Worm (Caenorhabditis elegans): Measurements from ENCODE around the gene srx-3.
A peak's percentile ranks its signal among the peaks of the same experiment; 100 is the strongest.

srx-3 gene

ce11 chrV:9041030-9041429, 35.7 kb downstream of the srx-3 start, which contains the start of gene cyp-33B1:
cyp-33B1 (plus strand) TSS chrV:9041330.
- no peak for TF ChIP-seq sma-3 (GFP tag; optimal IDR thresholded peaks at IDR 0.05)
- TF ChIP-seq F13H6.1 (tag; optimal IDR thresholded peaks at IDR 0.05) = no peak
- TF ChIP-seq dmd-4 (tag; optimal IDR thresholded peaks at IDR 0.05) = no peak
- TF ChIP-seq skn-1 (tag; optimal IDR thresholded peaks at IDR 0.05) = no peak
- TF ChIP-seq nhr-129 (tag; optimal IDR thresholded peaks at IDR 0.05) = no peak
- no peak for TF ChIP-seq C34F6.9 (tag; optimal IDR thresholded peaks at IDR 0.05)
- no peak for TF ChIP-seq crh-2 (tag; optimal IDR thresholded peaks at IDR 0.05)
- no peak for TF ChIP-seq aly-2 (tag; optimal IDR thresholded peaks at IDR 0.05)
- TF ChIP-seq nhr-21 (tag; optimal IDR thresholded peaks at IDR 0.05) = no peak
- TF ChIP-seq lsy-2 (tag; optimal IDR thresholded peaks at IDR 0.05) = no peak
- no peak for TF ChIP-seq sem-4 (tag; optimal IDR thresholded peaks at IDR 0.05)
- TF ChIP-seq zag-1 (tag; optimal IDR thresholded peaks at IDR 0.05) = no peak
- no peak for TF ChIP-seq elt-3 (tag; optimal IDR thresholded peaks at IDR 0.05)
- TF ChIP-seq nhr-237 (tag; optimal IDR thresholded peaks at IDR 0.05) = no peak
- TF ChIP-seq sma-9 (GFP tag; optimal IDR thresholded peaks at IDR 0.05) = no peak
- no peak for TF ChIP-seq sma-9 (tag; optimal IDR thresholded peaks at IDR 0.05)
- no peak for TF ChIP-seq nhr-77 (tag; optimal IDR thresholded peaks at IDR 0.05)
- no peak for TF ChIP-seq ztf-11 (tag; optimal IDR thresholded peaks at IDR 0.05)
- no peak for TF ChIP-seq nhr-11 (tag; optimal IDR thresholded peaks at IDR 0.05)
- TF ChIP-seq nhr-6 (tag; optimal IDR thresholded peaks at IDR 0.05) = no peak

ce11 chrV:9044871-9045270, 39.5 kb downstream of the srx-3 start, which contains the start of gene nhr-30:
nhr-30 (plus strand) TSS chrV:9045171.
- TF ChIP-seq aly-2 (tag; optimal IDR thresholded peaks at IDR 0.05) (no peak), sma-3 (GFP tag; optimal IDR thresholded peaks at IDR 0.05) (no peak), R02D3.7 (tag; optimal IDR thresholded peaks at IDR 0.05) (no peak), nhr-12 (tag; optimal IDR thresholded peaks at IDR 0.05) (no peak), lin-39 (tag; optimal IDR thresholded peaks at IDR 0.05) (no peak)

DNA sequence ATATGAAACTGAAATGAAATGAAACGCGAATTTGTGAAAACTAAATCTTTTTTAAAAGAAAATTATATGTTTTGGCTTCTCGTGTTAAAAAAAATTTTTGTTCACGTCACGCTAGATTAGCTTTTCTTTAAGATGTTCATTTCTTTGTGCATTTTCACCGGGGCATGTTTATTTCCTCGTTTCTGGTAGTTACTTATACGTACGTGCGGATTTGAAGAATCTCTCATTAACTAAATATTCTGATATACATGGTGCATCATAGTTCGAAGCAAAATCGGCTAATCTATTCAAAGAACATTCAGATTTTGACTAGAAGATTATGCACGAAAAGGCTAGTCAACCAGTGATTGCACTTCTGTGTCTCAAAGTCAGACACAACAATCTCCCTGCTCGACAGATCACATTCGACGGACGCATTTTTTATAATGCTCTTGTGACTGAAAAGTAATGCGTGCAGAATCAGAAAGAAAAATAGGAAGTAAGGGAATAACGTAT, 42.3 kb downstream of the srx-3 start, which contains the start of gene C25E10.17:
C25E10.17 (minus strand) TSS at position 51 of the 495 bp plus-strand sequence.
- TF ChIP-seq nhr-21 (tag; optimal IDR thresholded peaks at IDR 0.05) (peak; percentile 26), ztf-4 (tag; optimal IDR thresholded peaks at IDR 0.05) (no peak)

DNA sequence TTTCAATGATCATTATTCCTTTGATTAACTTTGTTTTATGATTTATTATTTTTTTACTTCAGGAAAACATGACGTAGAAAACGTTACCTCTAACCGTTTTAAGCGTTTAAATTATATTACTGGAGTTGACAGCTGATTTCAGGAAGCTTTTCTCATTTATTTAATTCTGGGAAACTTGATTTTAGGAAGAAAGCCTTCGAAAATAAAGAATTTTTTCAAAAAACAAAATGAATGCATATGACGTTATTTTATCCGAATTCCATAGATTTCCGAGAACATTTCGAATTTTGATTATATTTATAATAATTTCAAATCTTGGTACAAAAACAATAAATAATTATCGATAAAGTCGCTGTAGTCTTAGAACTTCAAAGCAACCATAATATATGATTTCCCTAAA, 43.9 kb downstream of the srx-3 start:
- no peak for TF ChIP-seq sma-3 (GFP tag; optimal IDR thresholded peaks at IDR 0.05)
- TF ChIP-seq blmp-1 (tag; optimal IDR thresholded peaks at IDR 0.05; ENCODE audit: insufficient read depth) = no peak
- no peak for TF ChIP-seq nhr-21 (tag; optimal IDR thresholded peaks at IDR 0.05)
- TF ChIP-seq nhr-6 (tag; optimal IDR thresholded peaks at IDR 0.05) = no peak
- no peak for TF ChIP-seq mbf-1 (tag; optimal IDR thresholded peaks at IDR 0.05)
- no peak for TF ChIP-seq lin-13 (GFP tag; optimal IDR thresholded peaks at IDR 0.05)
- no peak for TF ChIP-seq mab-5 (tag; optimal IDR thresholded peaks at IDR 0.05)
- TF ChIP-seq nhr-237 (tag; optimal IDR thresholded peaks at IDR 0.05) = no peak
- no peak for TF ChIP-seq ama-1 (optimal IDR thresholded peaks at IDR 0.05)
- TF ChIP-seq aly-2 (tag; optimal IDR thresholded peaks at IDR 0.05) = no peak
- no peak for TF ChIP-seq ztf-4 (tag; optimal IDR thresholded peaks at IDR 0.05)
- TF ChIP-seq nhr-11 (tag; optimal IDR thresholded peaks at IDR 0.05) = no peak
- no peak for TF ChIP-seq egl-27 (tag; optimal IDR thresholded peaks at IDR 0.05)
- no peak for TF ChIP-seq mdl-1 (tag; optimal IDR thresholded peaks at IDR 0.05)
- no peak for TF ChIP-seq elt-1 (tag; optimal IDR thresholded peaks at IDR 0.05)

- no peak for TF ChIP-seq unc-55 (GFP tag; optimal IDR thresholded peaks at IDR 0.05)
- TF ChIP-seq nhr-11 (tag; optimal IDR thresholded peaks at IDR 0.05) = no peak
- TF ChIP-seq mab-5 (tag; optimal IDR thresholded peaks at IDR 0.05) = no peak
- no peak for TF ChIP-seq unc-39 (tag; optimal IDR thresholded peaks at IDR 0.05)
- TF ChIP-seq zag-1 (tag; optimal IDR thresholded peaks at IDR 0.05) = no peak
- no peak for TF ChIP-seq Y55F3AM.14 (GFP tag; optimal IDR thresholded peaks at IDR 0.05)
- TF ChIP-seq lsy-2 (tag; optimal IDR thresholded peaks at IDR 0.05) = no peak
- TF ChIP-seq nhr-237 (tag; optimal IDR thresholded peaks at IDR 0.05) = no peak
- TF ChIP-seq mdl-1 (tag; optimal IDR thresholded peaks at IDR 0.05) = no peak
- TF ChIP-seq crh-2 (tag; optimal IDR thresholded peaks at IDR 0.05) = no peak
- TF ChIP-seq blmp-1 (tag; optimal IDR thresholded peaks at IDR 0.05; ENCODE audit: insufficient read depth) = no peak
- no peak for TF ChIP-seq nhr-6 (tag; optimal IDR thresholded peaks at IDR 0.05)
- TF ChIP-seq nhr-77 (tag; optimal IDR thresholded peaks at IDR 0.05) = no peak
- no peak for TF ChIP-seq sem-4 (tag; optimal IDR thresholded peaks at IDR 0.05)
- TF ChIP-seq dmd-4 (tag; optimal IDR thresholded peaks at IDR 0.05) = no peak
- no peak for TF ChIP-seq ama-1 (optimal IDR thresholded peaks at IDR 0.05)
- no peak for TF ChIP-seq nhr-10 (tag; optimal IDR thresholded peaks at IDR 0.05)
- no peak for TF ChIP-seq F13H6.1 (tag; optimal IDR thresholded peaks at IDR 0.05)
These were observed 45.8 kb downstream of the srx-3 start, which contains the start of gene C25E10.7 for ce11 chrV:9051100-9051499. C25E10.7 (minus strand) TSS chrV:9051200.

Measured in whole organism, L2 larva.